Worm (Caenorhabditis elegans): Measurements from ENCODE around the gene Y17G7B.3.

Y17G7B.3 gene

DNA sequence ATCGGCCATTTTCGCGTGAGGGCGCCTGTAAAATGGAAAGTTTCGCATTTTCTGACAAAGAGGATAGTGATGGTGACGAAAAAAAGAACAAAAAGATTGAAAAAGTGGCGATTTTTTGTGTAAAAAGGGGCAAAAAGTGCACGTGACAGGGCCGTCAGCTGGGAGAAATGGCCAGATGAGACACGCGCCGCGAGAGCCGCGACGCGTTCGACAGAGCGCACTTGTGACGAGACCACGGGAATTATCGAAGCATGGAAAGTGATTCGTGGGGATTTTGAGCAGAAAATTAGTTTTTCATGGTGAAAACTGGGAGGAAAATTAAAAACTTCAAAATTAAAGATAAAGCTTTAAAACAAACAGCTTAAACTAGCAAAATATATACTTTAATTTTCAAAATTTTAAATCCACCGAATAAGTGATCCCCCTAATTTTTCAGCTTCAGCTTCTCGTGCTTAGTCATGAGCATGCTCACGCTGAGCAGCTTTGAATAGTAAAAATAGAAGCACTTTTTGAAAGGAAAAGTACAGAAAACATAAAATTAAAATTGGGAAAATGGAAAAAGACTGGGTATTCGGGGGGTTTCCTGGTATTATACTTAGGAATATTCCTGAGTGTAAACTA is 21.2 kb upstream of the Y17G7B.3 start, which contains the start of gene W03C9.5 (continued):
- TF ChIP-seq unc-62 (GFP tag; optimal IDR thresholded peaks at IDR 0.05 in 1 of 2) (peak in 1 of 2 experiments; percentile 78), unc-62 (tag; optimal IDR thresholded peaks at IDR 0.05) (no peak), dmd-6 (GFP tag; IDR thresholded peaks at IDR 0.05) (peak; percentile 94), daf-12 (tag; optimal IDR thresholded peaks at IDR 0.05) (no peak), set-16 (GFP tag; IDR thresholded peaks at IDR 0.05) (peak; percentile 79), skn-1 (tag; optimal IDR thresholded peaks at IDR 0.05) (peak; percentile 39), D1046.2 (GFP tag; IDR thresholded peaks at IDR 0.05) (peak; percentile 83; the same call in 1 of the 2 replicates), arid-1 (GFP tag; conservative IDR thresholded peaks at IDR 0.05) (peak; percentile 77), nhr-28 (tag; optimal IDR thresholded peaks at IDR 0.05) (peak; percentile 91), gei-8 (GFP tag; optimal IDR thresholded peaks at IDR 0.05) (no peak), ceh-82 (tag; optimal IDR thresholded peaks at IDR 0.05) (no peak), lin-13 (GFP tag; optimal IDR thresholded peaks at IDR 0.05) (peak; percentile 97), spr-1 (tag; optimal IDR thresholded peaks at IDR 0.05) (peak; percentile 83), nhr-41 (GFP tag; IDR thresholded peaks at IDR 0.05) (peak; percentile 56; the same call in 1 of the 2 replicates), ceh-62 (tag; optimal IDR thresholded peaks at IDR 0.05) (no peak), ceh-44 (GFP tag; IDR thresholded peaks at IDR 0.05) (peak; percentile 84), pha-4 (GFP tag; IDR thresholded peaks at IDR 0.05) (peak; percentile 56; the same call in 1 of the 2 replicates), pha-4 (tag; optimal IDR thresholded peaks at IDR 0.05) (no peak), daf-19 (GFP tag; conservative IDR thresholded peaks at IDR 0.05) (no peak), mdt-29 (GFP tag; IDR thresholded peaks at IDR 0.05) (peak; percentile 81), lim-7 (GFP tag; IDR thresholded peaks at IDR 0.05) (peak; percentile 70; the same call in 1 of the 2 replicates), fos-1 (tag; optimal IDR thresholded peaks at IDR 0.05) (no peak), ctbp-1 (GFP tag; IDR thresholded peaks at IDR 0.05) (peak; percentile 49; the same call in 1 of the 2 replicates), nhr-42 (GFP tag; IDR thresholded peaks at IDR 0.05) (peak; percentile 85; the same call in 1 of the 2 replicates), zip-2 (tag; optimal IDR thresholded peaks at IDR 0.05) (peak; percentile 20), F44E2.7 (GFP tag; IDR thresholded peaks at IDR 0.05) (no peak), ZK337.2 (GFP tag; IDR thresholded peaks at IDR 0.05) (peak; percentile 64; the same call in 1 of the 2 replicates), rbr-2 (tag; optimal IDR thresholded peaks at IDR 0.05) (peak; percentile 91), Y48G9A.11 (GFP tag; IDR thresholded peaks at IDR 0.05) (peak; percentile 85)

DNA sequence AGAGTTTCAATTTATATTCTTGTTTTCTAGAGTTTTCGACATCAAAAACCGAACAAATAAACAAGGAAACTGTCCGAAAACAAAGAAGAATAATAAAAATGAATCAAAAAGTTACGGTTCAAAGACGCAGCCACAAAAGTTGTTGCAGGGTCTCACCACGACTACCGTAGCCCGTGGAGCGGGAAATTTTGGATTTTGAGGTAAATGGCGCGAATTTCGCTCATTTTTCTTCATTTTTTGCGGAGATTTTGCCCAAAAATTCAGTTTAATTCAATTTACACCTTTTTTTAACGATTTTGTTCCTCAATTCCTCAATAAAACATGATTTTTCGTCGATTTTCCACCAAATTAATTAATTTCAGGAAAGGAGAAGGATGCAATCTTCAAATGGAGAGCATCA is 20.5 kb upstream of the Y17G7B.3 start, which contains the start of gene mex-1:
mex-1 (plus strand) TSS at position 363 of the 400 bp plus-strand sequence.
- TF ChIP-seq ces-1 (GFP tag; optimal IDR thresholded peaks at IDR 0.05) = no peak
- no peak for TF ChIP-seq nhr-48 (tag; optimal IDR thresholded peaks at IDR 0.05)
- TF ChIP-seq unc-130 (GFP tag; optimal IDR thresholded peaks at IDR 0.05) = peak; percentile 84
- no peak for TF ChIP-seq nhr-102 (tag; optimal IDR thresholded peaks at IDR 0.05)
- TF ChIP-seq egl-43 (GFP tag; IDR thresholded peaks at IDR 0.05) = no peak
- TF ChIP-seq zfp-2 (tag; optimal IDR thresholded peaks at IDR 0.05) = no peak
- TF ChIP-seq vab-7 (GFP tag; IDR thresholded peaks at IDR 0.05) = peak; percentile 56; the same call in 1 of the 2 replicates
- TF ChIP-seq attf-4 (tag; optimal IDR thresholded peaks at IDR 0.05) = no peak
- TF ChIP-seq dpl-1 (GFP tag; optimal IDR thresholded peaks at IDR 0.05) = no peak
- TF ChIP-seq F10B5.3 (tag; optimal IDR thresholded peaks at IDR 0.05) = no peak
- TF ChIP-seq unc-39 (tag; optimal IDR thresholded peaks at IDR 0.05) = no peak
- no peak for TF ChIP-seq D1046.2 (GFP tag; IDR thresholded peaks at IDR 0.05)
- TF ChIP-seq ceh-32 (tag; optimal IDR thresholded peaks at IDR 0.05; ENCODE audit: poor library complexity) = no peak
- no peak for TF ChIP-seq nhr-237 (tag; optimal IDR thresholded peaks at IDR 0.05)
- TF ChIP-seq ztf-7 (tag; optimal IDR thresholded peaks at IDR 0.05) = no peak
- TF ChIP-seq mes-2 (tag; optimal IDR thresholded peaks at IDR 0.05; ENCODE audit: poor library complexity, severe bottlenecking) = no peak
- no peak for TF ChIP-seq aha-1 (tag)
- TF ChIP-seq spr-3 (GFP tag; optimal IDR thresholded peaks at IDR 0.05) = no peak
- peak; percentile 92 for TF ChIP-seq Y48G9A.11 (GFP tag; IDR thresholded peaks at IDR 0.05)
- no peak for TF ChIP-seq F37D6.2 (tag; optimal IDR thresholded peaks at IDR 0.05)
- no peak for TF ChIP-seq nhr-42 (GFP tag; IDR thresholded peaks at IDR 0.05)
- no peak for TF ChIP-seq ztf-11 (tag; optimal IDR thresholded peaks at IDR 0.05)
- no peak for TF ChIP-seq cey-2 (tag; optimal IDR thresholded peaks at IDR 0.05; ENCODE audit: borderline replicate concordance, insufficient read depth)
- TF ChIP-seq daf-12 (tag; optimal IDR thresholded peaks at IDR 0.05) = no peak
- TF ChIP-seq nhr-76 (tag; optimal IDR thresholded peaks at IDR 0.05) = no peak
- no peak for TF ChIP-seq ceh-20 (GFP tag; IDR thresholded peaks at IDR 0.05)
- TF ChIP-seq tag-97 (GFP tag; IDR thresholded peaks at IDR 0.05) = no peak

Measured in whole organism, L4 larva.